Worm (Caenorhabditis elegans): ENCODE data around the gene C52E4.7.

Gene C52E4.7

ce11 chrV:12004501-12004940, 10.4 kb downstream of the C52E4.7 start (continued):
- no peak for TF ChIP-seq rbr-2 (tag; optimal IDR thresholded peaks at IDR 0.05)
- no peak for TF ChIP-seq lin-39 (tag; optimal IDR thresholded peaks at IDR 0.05)
- no peak for TF ChIP-seq ZK546.5 (tag; optimal IDR thresholded peaks at IDR 0.05)
- no peak for TF ChIP-seq ceh-20 (GFP tag; IDR thresholded peaks at IDR 0.05)
- no peak for TF ChIP-seq mxl-2 (GFP tag; conservative IDR thresholded peaks at IDR 0.05)
- TF ChIP-seq aha-1 (tag): peak; percentile 32
- TF ChIP-seq ama-1 (optimal IDR thresholded peaks at IDR 0.05): no peak
- peak; percentile 96 for TF ChIP-seq nhr-77 (tag; optimal IDR thresholded peaks at IDR 0.05)
- no peak for TF ChIP-seq mes-2 (tag; optimal IDR thresholded peaks at IDR 0.05; ENCODE audit: poor library complexity, severe bottlenecking)
- no peak for TF ChIP-seq set-16 (GFP tag; IDR thresholded peaks at IDR 0.05)
- peak in 1 of 2 experiments; percentile 16 for TF ChIP-seq lsy-2 (tag; optimal IDR thresholded peaks at IDR 0.05)
- TF ChIP-seq mdt-29 (GFP tag; IDR thresholded peaks at IDR 0.05): no peak
- TF ChIP-seq ces-1 (GFP tag; optimal IDR thresholded peaks at IDR 0.05): no peak
- no peak for TF ChIP-seq lin-1 (GFP tag; IDR thresholded peaks at IDR 0.05)
- TF ChIP-seq pha-4 (GFP tag; IDR thresholded peaks at IDR 0.05): 0 out of 2 replicates have a peak, but pooled peaks have one; percentile 36
- TF ChIP-seq pha-4 (tag; optimal IDR thresholded peaks at IDR 0.05): no peak
- no peak for TF ChIP-seq ctbp-1 (GFP tag; IDR thresholded peaks at IDR 0.05)
- no peak for TF ChIP-seq egl-43 (GFP tag; IDR thresholded peaks at IDR 0.05)
- TF ChIP-seq zag-1 (tag; optimal IDR thresholded peaks at IDR 0.05): no peak
- no peak for TF ChIP-seq F10B5.3 (tag; optimal IDR thresholded peaks at IDR 0.05)
- peak; percentile 37 for TF ChIP-seq dmd-6 (GFP tag; IDR thresholded peaks at IDR 0.05)
- no peak for TF ChIP-seq sdz-12 (GFP tag; optimal IDR thresholded peaks at IDR 0.05)
- TF ChIP-seq nhr-111 (GFP tag; optimal IDR thresholded peaks at IDR 0.05): no peak
- no peak for TF ChIP-seq jun-1 (tag; optimal IDR thresholded peaks at IDR 0.05)
- no peak for TF ChIP-seq daf-8 (GFP tag; IDR thresholded peaks at IDR 0.05)
- no peak for TF ChIP-seq nhr-28 (tag; optimal IDR thresholded peaks at IDR 0.05)
- TF ChIP-seq D1046.2 (GFP tag; IDR thresholded peaks at IDR 0.05): no peak
- TF ChIP-seq nhr-6 (tag; optimal IDR thresholded peaks at IDR 0.05): no peak
- no peak for TF ChIP-seq lir-3 (tag; optimal IDR thresholded peaks at IDR 0.05)
- TF ChIP-seq zip-11 (GFP tag; IDR thresholded peaks at IDR 0.05): no peak
- no peak for TF ChIP-seq nhr-76 (tag; optimal IDR thresholded peaks at IDR 0.05)
- no peak; the same call in 1 of the 2 replicates for TF ChIP-seq vab-7 (GFP tag; IDR thresholded peaks at IDR 0.05)
- TF ChIP-seq ZK337.2 (GFP tag; IDR thresholded peaks at IDR 0.05): no peak
- no peak for TF ChIP-seq zip-2 (tag; optimal IDR thresholded peaks at IDR 0.05)
- TF ChIP-seq nhr-11 (tag; optimal IDR thresholded peaks at IDR 0.05): no peak
- peak in 1 of 2 experiments; percentile 7 for TF ChIP-seq mdl-1 (tag; optimal IDR thresholded peaks at IDR 0.05)
- no peak for TF ChIP-seq Y5F2A.4 (GFP tag; optimal IDR thresholded peaks at IDR 0.05)
- 0 out of 2 replicates have a peak, but pooled peaks have one; percentile 59 for TF ChIP-seq tra-1 (GFP tag; IDR thresholded peaks at IDR 0.05)
- TF ChIP-seq spr-1 (tag; optimal IDR thresholded peaks at IDR 0.05): no peak
- no peak for TF ChIP-seq ceh-28 (tag; optimal IDR thresholded peaks at IDR 0.05)
- TF ChIP-seq daf-12 (tag; optimal IDR thresholded peaks at IDR 0.05): no peak
- TF ChIP-seq snpc-4 (tag; optimal IDR thresholded peaks at IDR 0.05): no peak
- no peak for TF ChIP-seq duxl-1 (tag; optimal IDR thresholded peaks at IDR 0.05; ENCODE audit: poor library complexity)
- TF ChIP-seq Y75B8A.6 (GFP tag; IDR thresholded peaks at IDR 0.05): peak; percentile 88
- 0 out of 2 replicates have a peak, but pooled peaks have one; percentile 17 for TF ChIP-seq php-3 (GFP tag; IDR thresholded peaks at IDR 0.05)
- TF ChIP-seq madf-5 (GFP tag; IDR thresholded peaks at IDR 0.05): no peak
- no peak for TF ChIP-seq ceh-44 (GFP tag; IDR thresholded peaks at IDR 0.05)
- no peak for TF ChIP-seq ceh-82 (tag; optimal IDR thresholded peaks at IDR 0.05)
- TF ChIP-seq R02D3.7 (tag; optimal IDR thresholded peaks at IDR 0.05): peak; percentile 32
- TF ChIP-seq hmg-1.1 (GFP tag; IDR thresholded peaks at IDR 0.05): no peak
- TF ChIP-seq hlh-30 (tag; optimal IDR thresholded peaks at IDR 0.05; ENCODE audit: insufficient read depth): no peak
- TF ChIP-seq egl-27 (tag; optimal IDR thresholded peaks at IDR 0.05): no peak
- TF ChIP-seq lin-38 (GFP tag; IDR thresholded peaks at IDR 0.05): peak; percentile 58
